Fruit fly (Drosophila melanogaster) whole organism, embryonic: ENCODE measurements around the gene Charon.
A peak's percentile ranks its signal among the peaks of the same experiment; 100 is the strongest.

Source experiments
- Atf-2 ChIP-seq: fragments of 200-800 bp; sonication (Bioruptor generic); optimal IDR thresholded peaks from 2 replicates; lab custom pipeline; 2016; ENCODE audit warnings: missing biosample characterization, missing genetic modification characterization
- CG1024 ChIP-seq: fragments of 200-800 bp; sonication (Bioruptor generic); IDR thresholded peaks from 2 replicates; pipeline ENCODE4 v1.3.6; 2022; ENCODE audit warnings: missing biosample characterization, missing genetic modification characterization
- CG10565 ChIP-seq: fragments of 200-800 bp; sonication (Bioruptor generic); optimal IDR thresholded peaks from 3 replicates; lab custom pipeline; 2016; ENCODE audit warnings: missing biosample characterization, mild to moderate bottlenecking, missing genetic modification characterization
- CG11695 ChIP-seq: fragments of 200-800 bp; sonication (Bioruptor generic); IDR thresholded peaks from 3 replicates; pipeline ENCODE4 v1.3.6; 2022; ENCODE audit warnings: missing biosample characterization, missing genetic modification characterization
- CG14014 ChIP-seq: fragments of 200-800 bp; sonication (Bioruptor generic); IDR thresholded peaks from 2 replicates; pipeline ENCODE4 v1.3.6; 2022; ENCODE audit warnings: missing biosample characterization, missing genetic modification characterization
- CG14441 ChIP-seq: fragments of 200-800 bp; sonication (Bioruptor generic); IDR thresholded peaks from 2 replicates; pipeline ENCODE4 v1.3.6; 2022; ENCODE audit warnings: missing biosample characterization, missing genetic modification characterization
- CG15696 ChIP-seq: fragments of 200-800 bp; sonication (Bioruptor generic); optimal IDR thresholded peaks from 2 replicates; lab custom pipeline; 2019; ENCODE audit warnings: missing biosample characterization, mild to moderate bottlenecking, missing genetic modification characterization, moderate library complexity
- CG18262 ChIP-seq: fragments of 200-800 bp; optimal IDR thresholded peaks from 3 replicates; lab custom pipeline; 2019; ENCODE audit warnings: missing biosample characterization, mild to moderate bottlenecking, missing genetic modification characterization, moderate library complexity
- CG18599 ChIP-seq: fragments of 200-800 bp; sonication (Bioruptor generic); optimal IDR thresholded peaks from 3 replicates; lab custom pipeline; 2017; ENCODE audit warnings: missing biosample characterization, missing genetic modification characterization, mild to moderate bottlenecking, moderate library complexity, missing genetic modification reagents
- CG3163 ChIP-seq: fragments of 200-800 bp; sonication (Bioruptor generic); optimal IDR thresholded peaks from 3 replicates; lab custom pipeline; 2016; ENCODE audit warnings: missing biosample characterization, missing genetic modification characterization
- CG3726 ChIP-seq: fragments of 200-800 bp; sonication (Bioruptor generic); IDR thresholded peaks from 3 replicates; pipeline ENCODE4, ENCODE4 v1.3.6; 2022; ENCODE audit warnings: missing biosample characterization, missing genetic modification characterization
- CG4424 ChIP-seq: fragments of 200-800 bp; sonication (Bioruptor generic); optimal IDR thresholded peaks from 3 replicates; lab custom pipeline; 2016; ENCODE audit warnings: missing biosample characterization, missing genetic modification characterization
- CG4617 ChIP-seq: fragments of 200-800 bp; sonication (Bioruptor generic); optimal IDR thresholded peaks from 3 replicates; lab custom pipeline; 2016; ENCODE audit warnings: missing biosample characterization, missing genetic modification characterization, borderline replicate concordance
- CG5180 ChIP-seq: fragments of 200-800 bp; sonication (Bioruptor generic); optimal IDR thresholded peaks from 3 replicates; lab custom pipeline; 2017; ENCODE audit warnings: missing biosample characterization, missing genetic modification characterization, mild to moderate bottlenecking, moderate library complexity, missing genetic modification reagents
- CG6854 ChIP-seq: fragments of 200-800 bp; sonication (Bioruptor generic); optimal IDR thresholded peaks from 3 replicates; lab custom pipeline; 2017; ENCODE audit warnings: missing biosample characterization, mild to moderate bottlenecking, missing genetic modification characterization
- CG8089 ChIP-seq: fragments of 200-800 bp; sonication (Bioruptor generic); optimal IDR thresholded peaks from 3 replicates; lab custom pipeline; 2016; ENCODE audit warnings: missing biosample characterization, missing genetic modification characterization
- CG9437 ChIP-seq: fragments of 200-800 bp; sonication (Bioruptor generic); optimal IDR thresholded peaks from 2 replicates; lab custom pipeline; 2018; ENCODE audit warnings: missing biosample characterization, mild to moderate bottlenecking, missing genetic modification characterization
- D19B ChIP-seq: fragments of 200-800 bp; sonication (Bioruptor generic); optimal IDR thresholded peaks from 2 replicates; lab custom pipeline; 2017; ENCODE audit warnings: missing biosample characterization, mild to moderate bottlenecking, missing genetic modification characterization
- E2f2 ChIP-seq: fragments of 200-800 bp; sonication (Bioruptor generic); IDR thresholded peaks from 2 replicates; pipeline ENCODE4 v1.3.6; 2022; ENCODE audit warnings: missing biosample characterization, missing genetic modification characterization
- Ets65A ChIP-seq: fragments of 200-800 bp; sonication (Bioruptor generic); peaks from one replicate; lab custom pipeline; 2016; ENCODE audit warnings: missing biosample characterization, missing genetic modification characterization
- HLH4C ChIP-seq: fragments of 200-800 bp; sonication (Bioruptor generic); IDR thresholded peaks from 3 replicates; pipeline ENCODE4 v1.3.6; 2022; ENCODE audit warnings: missing biosample characterization, missing genetic modification characterization; ENCODE audit not compliant: partially characterized antibody
- MTF-1 ChIP-seq: fragments of 200-800 bp; sonication (Bioruptor generic); optimal IDR thresholded peaks from 2 replicates; lab custom pipeline; 2018; ENCODE audit warnings: missing biosample characterization, mild to moderate bottlenecking, missing genetic modification characterization, borderline replicate concordance
- Mad ChIP-seq: fragments of 200-800 bp; sonication (Bioruptor generic); optimal IDR thresholded peaks from 2 replicates; lab custom pipeline; 2016; ENCODE audit warnings: missing biosample characterization, missing genetic modification characterization
- Max ChIP-seq: fragments of 200-800 bp; sonication (Bioruptor generic); optimal IDR thresholded peaks from 2 replicates; lab custom pipeline; 2016; ENCODE audit warnings: missing biosample characterization, mild to moderate bottlenecking, missing genetic modification characterization
- Ptx1 ChIP-seq: fragments of 200-800 bp; sonication (Bioruptor generic); IDR thresholded peaks from 2 replicates; pipeline ENCODE4 v1.3.6; 2022; ENCODE audit warnings: missing biosample characterization, missing genetic modification characterization
- Ravus ChIP-seq: fragments of 200-800 bp; sonication (Bioruptor generic); IDR thresholded peaks from 2 replicates; pipeline ENCODE4 v1.3.6; 2022; ENCODE audit warnings: missing biosample characterization, missing genetic modification characterization
- Scr ChIP-seq: fragments of 200-800 bp; sonication (Bioruptor generic); IDR thresholded peaks from 2 replicates; pipeline ENCODE4 v1.3.6; 2022; ENCODE audit warnings: missing biosample characterization, missing genetic modification characterization; ENCODE audit not compliant: partially characterized antibody
- Taf1 ChIP-seq: fragments of 200-800 bp; sonication (Bioruptor generic); IDR thresholded peaks from 2 replicates; pipeline ENCODE4 v1.3.6; 2022; ENCODE audit warnings: missing biosample characterization, missing genetic modification characterization
- bab2 ChIP-seq: fragments of 200-800 bp; sonication (Bioruptor generic); optimal IDR thresholded peaks from 2 replicates; lab custom pipeline; 2016; ENCODE audit warnings: missing biosample characterization, missing genetic modification characterization
- bsh ChIP-seq, 2 experiments: fragments of 200-800 bp; sonication (Bioruptor generic); optimal IDR thresholded peaks; 2 replicates each; lab custom pipeline; 2017 to 2018; ENCODE audit warnings: mild to moderate bottlenecking in 2 of 2, missing biosample characterization in 2 of 2, missing genetic modification characterization in 2 of 2, moderate library complexity in 1 of 2
- chn ChIP-seq: fragments of 200-800 bp; sonication (Bioruptor generic); optimal IDR thresholded peaks from 2 replicates; lab custom pipeline; 2016; ENCODE audit warnings: missing biosample characterization, missing genetic modification characterization
- ci ChIP-seq: fragments of 200-800 bp; sonication (Bioruptor generic); IDR thresholded peaks from 3 replicates; pipeline ENCODE4 v1.3.6; 2022; ENCODE audit warnings: missing biosample characterization, missing genetic modification characterization
- cwo ChIP-seq: fragments of 200-800 bp; sonication (Bioruptor generic); optimal IDR thresholded peaks from 3 replicates; lab custom pipeline; 2017; ENCODE audit warnings: missing biosample characterization, missing genetic modification characterization, mild to moderate bottlenecking, moderate library complexity, missing genetic modification reagents
- dati ChIP-seq: fragments of 200-800 bp; sonication (Bioruptor generic); IDR thresholded peaks from 2 replicates; pipeline ENCODE4 v1.3.6; 2022; ENCODE audit warnings: missing biosample characterization, missing genetic modification characterization
- her ChIP-seq: fragments of 200-800 bp; sonication (Bioruptor generic); optimal IDR thresholded peaks from 2 replicates; lab custom pipeline; 2016; ENCODE audit warnings: missing biosample characterization, missing genetic modification characterization
- inv ChIP-seq: fragments of 200-800 bp; sonication (Bioruptor generic); IDR thresholded peaks from 2 replicates; pipeline ENCODE4 v1.3.6; 2022; ENCODE audit warnings: missing biosample characterization, missing genetic modification characterization; ENCODE audit not compliant: partially characterized antibody
- kni ChIP-seq: fragments of 200-800 bp; sonication (Bioruptor generic); optimal IDR thresholded peaks from 3 replicates; lab custom pipeline; 2017; ENCODE audit warnings: mild to moderate bottlenecking, missing biosample characterization, missing genetic modification reagents, missing genetic modification characterization
- lab ChIP-seq: fragments of 200-800 bp; sonication (Bioruptor generic); optimal IDR thresholded peaks from 3 replicates; lab custom pipeline; 2017; ENCODE audit warnings: missing biosample characterization, missing genetic modification characterization, mild to moderate bottlenecking, moderate library complexity, missing genetic modification reagents
- nom ChIP-seq: fragments of 200-800 bp; sonication (Bioruptor generic); optimal IDR thresholded peaks from 2 replicates; lab custom pipeline; 2017; ENCODE audit warnings: missing biosample characterization, missing genetic modification characterization, mild to moderate bottlenecking, moderate library complexity, missing genetic modification reagents
- odd ChIP-seq: fragments of 200-800 bp; sonication (Bioruptor generic); optimal IDR thresholded peaks from 2 replicates; lab custom pipeline; 2017; ENCODE audit warnings: missing biosample characterization, mild to moderate bottlenecking, missing genetic modification characterization
- ro ChIP-seq: fragments of 200-800 bp; sonication (Bioruptor generic); IDR thresholded peaks from 2 replicates; pipeline ENCODE4 v1.3.6; 2022; ENCODE audit warnings: missing biosample characterization, missing genetic modification characterization
- scrt ChIP-seq: fragments of 200-800 bp; sonication (Bioruptor generic); optimal IDR thresholded peaks from 2 replicates; lab custom pipeline; 2018; ENCODE audit warnings: missing biosample characterization, mild to moderate bottlenecking, missing genetic modification characterization, moderate library complexity
- slp2 ChIP-seq: fragments of 200-800 bp; sonication (Bioruptor generic); optimal IDR thresholded peaks from 2 replicates; lab custom pipeline; 2016; ENCODE audit warnings: missing biosample characterization, missing genetic modification characterization
- toy ChIP-seq: fragments of 200-800 bp; sonication (Bioruptor generic); IDR thresholded peaks from 2 replicates; pipeline ENCODE4 v1.3.6; 2022; ENCODE audit warnings: missing biosample characterization, missing genetic modification characterization
- trem ChIP-seq: fragments of 200-800 bp; optimal IDR thresholded peaks from 3 replicates; lab custom pipeline; 2019; ENCODE audit warnings: missing biosample characterization, mild to moderate bottlenecking, missing genetic modification characterization, moderate library complexity
- wek ChIP-seq: fragments of 200-800 bp; sonication (Bioruptor generic); optimal IDR thresholded peaks from 3 replicates; lab custom pipeline; 2018; ENCODE audit warnings: missing biosample characterization, mild to moderate bottlenecking, missing genetic modification characterization, moderate library complexity
- wor ChIP-seq: fragments of 200-800 bp; sonication (Bioruptor generic); IDR thresholded peaks from 2 replicates; pipeline ENCODE4 v1.3.6; 2022; ENCODE audit warnings: missing biosample characterization, missing genetic modification characterization
- zen ChIP-seq: fragments of 200-800 bp; sonication (Bioruptor generic); optimal IDR thresholded peaks from 3 replicates; lab custom pipeline; 2018; ENCODE audit warnings: missing biosample characterization, mild to moderate bottlenecking, missing genetic modification characterization, moderate library complexity

Charon gene

DNA sequence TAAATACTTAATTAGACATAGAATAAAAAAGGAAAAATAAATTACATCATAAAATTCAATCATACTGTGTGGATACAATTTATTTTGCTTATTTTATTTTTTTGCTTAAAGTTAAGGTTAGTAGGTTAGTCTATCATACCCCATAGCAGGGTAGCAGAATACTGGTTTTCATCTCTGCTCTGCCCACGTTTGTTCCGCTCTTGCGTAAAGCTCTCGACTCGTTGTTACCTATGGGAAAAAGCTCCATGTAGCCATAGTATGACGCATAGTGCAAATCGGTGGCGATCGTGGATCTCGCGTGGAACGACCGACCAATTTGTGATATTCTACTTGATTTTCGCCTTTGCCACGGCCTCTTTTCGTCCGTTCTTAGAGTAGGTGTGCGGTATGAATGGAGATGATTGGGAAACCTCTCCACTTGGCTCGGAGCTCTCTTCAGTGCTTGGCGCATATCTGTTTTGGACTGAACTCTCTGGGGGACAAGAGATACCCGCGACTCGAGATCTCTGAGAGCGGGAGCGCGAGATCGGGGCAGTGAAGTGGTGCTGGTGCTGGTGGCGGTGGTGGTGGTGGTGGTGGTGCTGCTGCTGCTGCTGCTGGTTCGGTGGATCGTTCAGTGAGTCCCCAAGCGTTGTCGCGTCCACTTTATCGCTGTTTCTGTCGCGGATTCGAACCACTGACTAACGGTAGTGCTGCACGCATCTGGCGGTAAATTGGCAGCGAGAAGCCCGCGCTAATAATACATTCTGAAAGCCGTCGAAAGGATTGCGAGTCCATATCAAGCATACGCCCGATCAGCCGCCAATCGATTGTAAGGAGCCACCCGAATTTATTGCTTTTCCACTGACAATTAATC is 13.3 kb upstream of the Charon start, which contains the start of gene CG5001 (continued):
- peak; percentile 76 for TF ChIP-seq cwo
- peak; percentile 33 for TF ChIP-seq her (GFP tag; lab: Kevin White, UChicago)
- TF ChIP-seq CG1024, result peak; percentile 79
- TF ChIP-seq E2f2, result peak; percentile 61
- peak; percentile 80 for TF ChIP-seq CG4424 (GFP tag; lab: Kevin White, UChicago)
- TF ChIP-seq CG15696 (tag; lab: Kevin White, UChicago), result peak; percentile 62
- TF ChIP-seq bab2 (GFP tag; lab: Kevin White, UChicago), result peak; percentile 71
- TF ChIP-seq nom (GFP tag; lab: Kevin White, UChicago), result peak; percentile 54
- peak; percentile 86 for TF ChIP-seq CG11695 (GFP tag; lab: Robert Waterston, UW)
- peak; percentile 90 for TF ChIP-seq CG18262 (tag; lab: Kevin White, UChicago)
- peak; percentile 72 for TF ChIP-seq toy (GFP tag; lab: Robert Waterston, UW)
- TF ChIP-seq CG14441 (GFP tag; lab: Robert Waterston, UW), result peak; percentile 83
- TF ChIP-seq wor, result peak; percentile 51; the same call in 1 of the 2 replicates
- TF ChIP-seq Ets65A (GFP tag; lab: Kevin White, UChicago), result peak; percentile 8
- TF ChIP-seq scrt (GFP tag; lab: Kevin White, UChicago), result no peak
- peak; percentile 91 for TF ChIP-seq Ptx1
- peak; percentile 12 for TF ChIP-seq CG4617
- TF ChIP-seq MTF-1 (GFP tag; lab: Kevin White, UChicago), result peak; percentile 82
- TF ChIP-seq Atf-2 (GFP tag; lab: Kevin White, UChicago), result peak; percentile 54
- TF ChIP-seq CG18599 (GFP tag; lab: Kevin White, UChicago), result peak; percentile 90
- peak; percentile 98 for TF ChIP-seq D19B (GFP tag; lab: Kevin White, UChicago)
- TF ChIP-seq bsh (GFP tag; optimal IDR thresholded peaks at IDR 0.05; lab: Kevin White, UChicago), result peak; percentile 9 to 92
- TF ChIP-seq trem, result peak; percentile 79
- TF ChIP-seq Mad (GFP tag; lab: Kevin White, UChicago), result peak; percentile 46
- TF ChIP-seq Taf1 (GFP tag; lab: Robert Waterston, UW), result peak; percentile 86
- TF ChIP-seq dati, result no peak
- TF ChIP-seq HLH4C (GFP tag; lab: Robert Waterston, UW), result 0 out of 3 replicates have a peak, but pooled peaks have one; percentile 22
- TF ChIP-seq inv (GFP tag; lab: Robert Waterston, UW), result peak; percentile 24; the same call in 1 of the 2 replicates
- TF ChIP-seq slp2 (GFP tag; lab: Kevin White, UChicago), result peak; percentile 47
- peak; percentile 88 for TF ChIP-seq CG14014
- peak; percentile 70 for TF ChIP-seq Max (GFP tag; lab: Kevin White, UChicago)
- TF ChIP-seq ci (GFP tag; lab: Robert Waterston, UW), result peak; percentile 89
- TF ChIP-seq CG9437, result peak; percentile 64
- TF ChIP-seq wek, result no peak
- TF ChIP-seq CG3726, result peak; percentile 64; the same call in 2 of the 3 replicates
- peak; percentile 73 for TF ChIP-seq CG5180 (GFP tag; lab: Kevin White, UChicago)
- peak; percentile 36; the same call in 1 of the 2 replicates for TF ChIP-seq Ravus
- TF ChIP-seq CG6854 (GFP tag; lab: Kevin White, UChicago), result peak; percentile 61
- no peak for TF ChIP-seq CG10565 (GFP tag; lab: Kevin White, UChicago)
- peak; percentile 94 for TF ChIP-seq lab (GFP tag; lab: Kevin White, UChicago)
- TF ChIP-seq CG8089 (GFP tag; lab: Kevin White, UChicago), result peak; percentile 13
- 0 out of 2 replicates have a peak, but pooled peaks have one; percentile 12 for TF ChIP-seq Scr (GFP tag; lab: Robert Waterston, UW)
- peak; percentile 70 for TF ChIP-seq zen (tag; lab: Kevin White, UChicago)
- TF ChIP-seq odd (GFP tag; lab: Kevin White, UChicago), result no peak
- peak; percentile 67 for TF ChIP-seq chn (GFP tag; lab: Kevin White, UChicago)
- peak; percentile 66 for TF ChIP-seq CG3163
- peak; percentile 54 for TF ChIP-seq kni (GFP tag; lab: Kevin White, UChicago)
- peak; percentile 52 for TF ChIP-seq ro
